Worm (Caenorhabditis elegans) whole organism, young adult: ENCODE measurements around the gene T04C9.1.

Experiments used
- B0019.2 ChIP-seq: fragments of 200-800 bp; sonication (Bioruptor generic); conservative IDR thresholded peaks from 2 replicates; pipeline ENCODE4 v1.3.6; 2022; ENCODE audit warnings: missing genetic modification reagents, missing genetic modification characterization, missing compliant biosample characterization
- B0336.3 ChIP-seq: fragments of 200-800 bp; sonication (Bioruptor generic); IDR thresholded peaks from 2 replicates; pipeline ENCODE4 v1.3.6; 2022; ENCODE audit warnings: missing genetic modification characterization, missing compliant biosample characterization
- F49E8.2 ChIP-seq: sonication (generic microtip); optimal IDR thresholded peaks from 3 replicates; lab custom pipeline; 2017; ENCODE audit warnings: missing genetic modification characterization, mild to moderate bottlenecking, missing compliant biosample characterization, antibody characterized with exemption, moderate library complexity; ENCODE audit not compliant: insufficient read depth
- F57C9.4 ChIP-seq: sonication (generic microtip); optimal IDR thresholded peaks from 2 replicates; lab custom pipeline; 2017; ENCODE audit warnings: mild to moderate bottlenecking, missing genetic modification characterization, missing compliant biosample characterization
- K12H6.12 ChIP-seq: fragments of 200-800 bp; sonication (Bioruptor generic); optimal IDR thresholded peaks from 2 replicates; lab custom pipeline; 2018; ENCODE audit warnings: mild to moderate bottlenecking, missing genetic modification characterization, missing compliant biosample characterization
- Y67H2A.10 ChIP-seq: fragments of 200-800 bp; sonication (Bioruptor generic); conservative IDR thresholded peaks from 2 replicates; pipeline ENCODE4 v1.3.6; 2022; ENCODE audit warnings: missing genetic modification reagents, missing genetic modification characterization, missing compliant biosample characterization
- Y95B8A.8 ChIP-seq: fragments of 200-800 bp; sonication (Bioruptor generic); IDR thresholded peaks from 2 replicates; pipeline ENCODE4 v1.3.6; 2022; ENCODE audit warnings: missing genetic modification reagents, missing genetic modification characterization, missing compliant biosample characterization
- akir-1 ChIP-seq: fragments of 200-800 bp; sonication (Bioruptor generic); optimal IDR thresholded peaks from 2 replicates; lab custom pipeline; 2018; ENCODE audit warnings: mild to moderate bottlenecking, missing genetic modification characterization, moderate library complexity, missing compliant biosample characterization
- athp-1 ChIP-seq: sonication (generic microtip); optimal IDR thresholded peaks from 2 replicates; lab custom pipeline; 2017; ENCODE audit warnings: mild to moderate bottlenecking, missing genetic modification characterization, missing compliant biosample characterization
- attf-3 ChIP-seq: fragments of 200-800 bp; sonication (Bioruptor generic); conservative IDR thresholded peaks from 2 replicates; pipeline ENCODE4 v1.3.6; 2022; ENCODE audit warnings: missing genetic modification reagents, missing genetic modification characterization, missing compliant biosample characterization
- bed-1 ChIP-seq: fragments of 200-800 bp; sonication (Bioruptor generic); IDR thresholded peaks from 2 replicates; pipeline ENCODE4 v1.3.6; 2022; ENCODE audit warnings: missing genetic modification reagents, missing genetic modification characterization, missing compliant biosample characterization
- cebp-1 ChIP-seq, 2 experiments: fragments of 200-800 bp in 1 of 2; sonication (Bioruptor generic) in 1 of 2; sonication (generic microtip) in 1 of 2; IDR thresholded peaks in 1 of 2; optimal IDR thresholded peaks in 1 of 2; 2 replicates each; pipeline versions ENCODE4 v1.3.6 to Lab custom; 2017 to 2022; ENCODE audit warnings: missing compliant biosample characterization in 2 of 2, missing genetic modification characterization in 2 of 2, mild to moderate bottlenecking in 1 of 2, missing genetic modification reagents in 1 of 2, moderate library complexity in 1 of 2
- dox-1 ChIP-seq: fragments of 200-800 bp; sonication (Bioruptor generic); IDR thresholded peaks from 2 replicates; pipeline ENCODE4 v1.3.6; 2022; ENCODE audit warnings: missing genetic modification reagents, missing genetic modification characterization, missing compliant biosample characterization
- efl-1 ChIP-seq: fragments of 150-350 bp; optimal IDR thresholded peaks from 2 replicates; lab custom pipeline; 2014; ENCODE audit warnings: missing biosample characterization, missing genetic modification reagents, missing genetic modification characterization
- fkh-3 ChIP-seq: sonication (generic microtip); optimal IDR thresholded peaks from 2 replicates; lab custom pipeline; 2016; ENCODE audit warnings: mild to moderate bottlenecking, missing genetic modification characterization, missing compliant biosample characterization
- him-1 ChIP-seq: sonication (generic microtip); optimal IDR thresholded peaks from 2 replicates; lab custom pipeline; 2016; ENCODE audit warnings: missing genotype, missing genetic modification reagents, missing genetic modification characterization, missing compliant biosample characterization
- hlh-12 ChIP-seq: sonication (generic microtip); optimal IDR thresholded peaks from 2 replicates; lab custom pipeline; 2016; ENCODE audit warnings: missing genetic modification characterization, missing compliant biosample characterization
- hlh-26 ChIP-seq: fragments of 200-800 bp; sonication (Bioruptor generic); conservative IDR thresholded peaks from 2 replicates; pipeline ENCODE4 v1.3.6; 2022; ENCODE audit warnings: missing genetic modification reagents, missing genetic modification characterization, missing compliant biosample characterization
- let-607 ChIP-seq, 2 experiments: fragments of 200-800 bp in 1 of 2; sonication (Bioruptor generic) in 1 of 2; sonication (generic microtip) in 1 of 2; optimal IDR thresholded peaks; 2 replicates each; lab custom pipeline; 2016 to 2018; ENCODE audit warnings: mild to moderate bottlenecking in 2 of 2, missing compliant biosample characterization in 2 of 2, missing genetic modification characterization in 2 of 2, moderate library complexity in 2 of 2, missing genotype in 1 of 2
- lin-40 ChIP-seq: sonication (generic microtip); optimal IDR thresholded peaks from 2 replicates; lab custom pipeline; 2016; ENCODE audit warnings: missing genetic modification characterization, mild to moderate bottlenecking, missing compliant biosample characterization, missing genotype, missing genetic modification reagents
- lir-1 ChIP-seq: fragments of 200-800 bp; sonication (Bioruptor generic); conservative IDR thresholded peaks from 2 replicates; pipeline ENCODE4 v1.3.6; 2022; ENCODE audit warnings: missing genetic modification reagents, missing genetic modification characterization, missing compliant biosample characterization
- madf-10 ChIP-seq: sonication (generic microtip); optimal IDR thresholded peaks from 2 replicates; lab custom pipeline; 2016; ENCODE audit warnings: mild to moderate bottlenecking, missing genetic modification characterization, missing compliant biosample characterization
- madf-6 ChIP-seq: fragments of 200-800 bp; sonication (Bioruptor generic); IDR thresholded peaks from 2 replicates; pipeline ENCODE4 v1.3.6; 2022; ENCODE audit warnings: missing genetic modification reagents, missing genetic modification characterization, missing compliant biosample characterization
- madf-8 ChIP-seq: fragments of 200-800 bp; sonication (Bioruptor generic); conservative IDR thresholded peaks from 2 replicates; pipeline ENCODE4 v1.3.6; 2022; ENCODE audit warnings: missing genetic modification reagents, missing genetic modification characterization, missing compliant biosample characterization
- mel-28 ChIP-seq: sonication (generic microtip); optimal IDR thresholded peaks from 2 replicates; lab custom pipeline; 2016; ENCODE audit warnings: borderline replicate concordance, mild to moderate bottlenecking, missing genetic modification characterization, missing compliant biosample characterization
- mes-4 ChIP-seq: sonication (generic microtip); optimal IDR thresholded peaks from 2 replicates; lab custom pipeline; 2016; ENCODE audit warnings: missing genotype, missing genetic modification characterization, missing compliant biosample characterization
- nfyb-1 ChIP-seq: fragments of 200-800 bp; sonication (Bioruptor generic); IDR thresholded peaks from 2 replicates; pipeline ENCODE4 v1.3.6; 2022; ENCODE audit warnings: missing genetic modification reagents, missing genetic modification characterization, missing compliant biosample characterization
- nhr-179 ChIP-seq: sonication (generic microtip); optimal IDR thresholded peaks from 2 replicates; lab custom pipeline; 2016; ENCODE audit warnings: mild to moderate bottlenecking, missing genetic modification characterization, missing compliant biosample characterization
- nhr-80 ChIP-seq: sonication (generic microtip); optimal IDR thresholded peaks from 2 replicates; lab custom pipeline; 2016; ENCODE audit warnings: missing genetic modification characterization, missing compliant biosample characterization
- rpc-1 ChIP-seq, 2 experiments: fragments of 150-350 bp in 1 of 2; sonication (generic microtip) in 1 of 2; optimal IDR thresholded peaks; 2 replicates each; lab custom pipeline; 2014 to 2018; ENCODE audit warnings: missing biosample characterization in 1 of 2, missing genetic modification characterization in 1 of 2, missing genetic modification reagents in 1 of 2, missing genotype in 1 of 2
- sea-2 ChIP-seq: fragments of 200-800 bp; sonication (Bioruptor generic); IDR thresholded peaks from 2 replicates; pipeline ENCODE4 v1.3.6; 2022; ENCODE audit warnings: missing genetic modification characterization, missing compliant biosample characterization
- snpc-1.1 ChIP-seq: sonication (generic microtip); optimal IDR thresholded peaks from 2 replicates; lab custom pipeline; 2017; ENCODE audit warnings: missing genetic modification characterization, mild to moderate bottlenecking, missing compliant biosample characterization, antibody characterized with exemption, moderate library complexity, missing genotype, missing genetic modification reagents; ENCODE audit not compliant: insufficient read depth
- snpc-3.4 ChIP-seq: sonication (generic microtip); optimal IDR thresholded peaks from 2 replicates; lab custom pipeline; 2017; ENCODE audit warnings: missing genetic modification characterization, mild to moderate bottlenecking, missing compliant biosample characterization, antibody characterized with exemption, moderate library complexity, missing genotype, missing genetic modification reagents
- tbx-9 ChIP-seq: sonication (generic microtip); optimal IDR thresholded peaks from 2 replicates; lab custom pipeline; 2016; ENCODE audit warnings: borderline replicate concordance, missing genetic modification characterization, inconsistent platforms, missing compliant biosample characterization
- zfh-2 ChIP-seq: fragments of 200-800 bp; sonication (Bioruptor generic); conservative IDR thresholded peaks from 2 replicates; pipeline ENCODE4 v1.3.6; 2022; ENCODE audit warnings: missing genetic modification reagents, missing genetic modification characterization, missing compliant biosample characterization
- ztf-18 ChIP-seq: sonication (generic microtip); optimal IDR thresholded peaks from 2 replicates; lab custom pipeline; 2016; ENCODE audit warnings: missing genotype, mild to moderate bottlenecking, missing genetic modification characterization, missing compliant biosample characterization
- ztf-22 ChIP-seq: fragments of 200-800 bp; sonication (Bioruptor generic); optimal IDR thresholded peaks from 2 replicates; lab custom pipeline; 2018; ENCODE audit warnings: mild to moderate bottlenecking, missing genetic modification characterization, moderate library complexity, missing compliant biosample characterization
- ztf-6 ChIP-seq: fragments of 200-800 bp; sonication (Bioruptor generic); IDR thresholded peaks from 2 replicates; pipeline ENCODE4 v1.3.6; 2022; ENCODE audit warnings: missing genetic modification reagents, missing genetic modification characterization, missing compliant biosample characterization

Gene T04C9.1

DNA sequence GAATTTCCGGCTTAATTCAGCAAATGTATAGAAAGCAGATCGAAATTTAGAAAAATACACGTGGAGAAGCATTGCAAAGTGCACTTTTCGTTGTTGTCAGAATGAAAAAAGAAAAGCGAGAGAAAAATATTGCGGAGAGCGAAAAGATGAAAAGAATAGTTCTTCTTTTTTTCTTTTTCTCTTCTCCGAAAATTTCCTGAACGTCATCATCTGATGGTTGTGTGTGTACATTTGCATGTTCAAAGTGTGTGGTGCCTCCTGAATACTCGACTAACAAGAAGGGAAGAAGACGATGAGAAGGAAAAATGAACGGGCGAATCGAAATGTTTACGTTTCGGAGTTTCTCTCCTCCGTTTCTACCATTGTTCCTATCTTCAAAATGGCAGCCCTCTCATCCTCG is 2.9 kb upstream of the T04C9.1 start:
- TF ChIP-seq sea-2: no peak
- TF ChIP-seq, all 124 proteins: peak for 0

DNA sequence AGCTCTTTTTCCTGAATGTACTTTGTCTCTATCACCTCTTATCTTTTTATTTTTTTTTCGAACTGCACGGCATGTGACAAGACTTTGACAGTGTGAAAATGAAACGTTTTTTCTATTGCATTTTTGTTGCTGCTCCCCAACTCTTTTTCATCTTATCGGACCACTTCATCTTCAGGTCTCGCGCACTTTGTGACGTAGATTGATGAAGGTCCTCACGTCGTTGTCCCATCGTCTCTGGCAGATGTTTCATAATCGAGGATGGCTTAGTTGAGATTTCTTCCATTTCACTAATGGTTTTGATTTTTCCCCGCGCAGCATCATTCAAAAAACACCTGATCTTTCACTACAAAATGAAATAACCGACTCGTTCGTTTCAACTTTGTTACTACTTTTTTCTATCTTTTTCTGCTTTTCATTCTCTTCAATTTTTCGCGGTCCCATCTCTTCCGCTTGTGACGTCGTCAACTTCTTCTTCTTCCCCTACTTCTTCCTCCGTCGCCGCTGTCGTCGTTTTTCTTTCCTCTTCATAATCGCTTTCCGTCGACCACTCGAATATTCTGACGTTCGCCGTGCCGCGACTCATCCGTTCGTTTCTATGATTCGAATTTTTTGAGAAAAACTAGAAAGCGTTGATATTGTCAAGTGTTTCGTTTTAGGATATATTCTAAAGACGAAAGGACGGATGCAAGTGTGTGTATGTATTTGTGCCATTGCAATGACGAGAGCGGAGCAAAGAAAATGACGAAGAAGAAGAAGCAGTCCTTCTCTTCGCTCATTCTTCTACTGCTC is 1.7 kb upstream of the T04C9.1 start, which contains the start of gene T04C9.2:
T04C9.2 (plus strand) TSS at position 739 of the 789 bp plus-strand sequence.
- no peak for TF ChIP-seq madf-8 (GFP tag; lab: Robert Waterston, UW)
- TF ChIP-seq cebp-1 (GFP tag; IDR thresholded peaks at IDR 0.05; lab: Robert Waterston, UW): no peak
- TF ChIP-seq cebp-1 (tag; optimal IDR thresholded peaks at IDR 0.05; lab: Kevin White, UChicago): peak; percentile 44
- no peak for TF ChIP-seq snpc-3.4
- no peak for TF ChIP-seq zfh-2 (GFP tag; lab: Robert Waterston, UW)
- TF ChIP-seq efl-1 (GFP tag; lab: Kevin White, UChicago): no peak
- TF ChIP-seq fkh-3 (tag; lab: Kevin White, UChicago): no peak
- TF ChIP-seq ztf-22 (GFP tag; lab: Kevin White, UChicago): no peak
- no peak for TF ChIP-seq tbx-9 (tag; lab: Kevin White, UChicago)
- TF ChIP-seq nhr-80 (tag; lab: Kevin White, UChicago): peak; percentile 45
- TF ChIP-seq madf-10: no peak
- no peak for TF ChIP-seq bed-1 (GFP tag; lab: Robert Waterston, UW)
- TF ChIP-seq let-607 (tag; optimal IDR thresholded peaks at IDR 0.05; lab: Kevin White, UChicago): peak in 1 of 2 experiments; percentile 29
- TF ChIP-seq hlh-12 (tag; lab: Kevin White, UChicago): no peak
- no peak for TF ChIP-seq mes-4 (tag; lab: Kevin White, UChicago)
- TF ChIP-seq Y67H2A.10 (GFP tag; lab: Robert Waterston, UW): no peak
- no peak for TF ChIP-seq Y95B8A.8 (GFP tag; lab: Robert Waterston, UW)
- no peak for TF ChIP-seq him-1 (tag; lab: Kevin White, UChicago)
- no peak for TF ChIP-seq B0019.2 (GFP tag; lab: Robert Waterston, UW)
- TF ChIP-seq attf-3 (GFP tag; lab: Robert Waterston, UW): no peak

DNA sequence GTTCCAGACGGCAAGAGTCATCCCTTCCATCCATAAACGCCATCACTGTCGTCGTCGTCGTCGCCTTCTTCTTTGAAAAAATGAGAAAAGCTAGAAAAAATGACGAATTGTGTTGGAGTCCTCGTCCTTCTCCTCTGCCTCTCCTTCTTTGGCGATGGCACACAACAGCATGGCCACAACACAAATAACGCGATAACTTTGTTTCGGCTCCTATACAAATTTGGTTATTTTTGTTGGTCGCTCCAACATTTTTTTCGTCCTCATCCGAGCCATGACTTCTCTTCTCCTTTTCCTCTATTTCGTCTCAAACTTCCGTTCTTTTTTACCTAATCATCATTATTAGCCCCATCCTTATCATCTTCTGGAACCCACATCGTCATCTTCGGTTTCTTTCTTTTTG is 970 bp upstream of the T04C9.1 start:
- TF ChIP-seq B0336.3 (GFP tag; lab: Robert Waterston, UW) (no peak), ztf-6 (GFP tag; lab: Robert Waterston, UW) (no peak), madf-6 (GFP tag; lab: Robert Waterston, UW) (no peak), athp-1 (tag; lab: Kevin White, UChicago) (no peak), nfyb-1 (GFP tag; lab: Robert Waterston, UW) (no peak), nhr-179 (tag; lab: Kevin White, UChicago) (no peak), B0019.2 (GFP tag; lab: Robert Waterston, UW) (no peak), ztf-18 (no peak)

DNA sequence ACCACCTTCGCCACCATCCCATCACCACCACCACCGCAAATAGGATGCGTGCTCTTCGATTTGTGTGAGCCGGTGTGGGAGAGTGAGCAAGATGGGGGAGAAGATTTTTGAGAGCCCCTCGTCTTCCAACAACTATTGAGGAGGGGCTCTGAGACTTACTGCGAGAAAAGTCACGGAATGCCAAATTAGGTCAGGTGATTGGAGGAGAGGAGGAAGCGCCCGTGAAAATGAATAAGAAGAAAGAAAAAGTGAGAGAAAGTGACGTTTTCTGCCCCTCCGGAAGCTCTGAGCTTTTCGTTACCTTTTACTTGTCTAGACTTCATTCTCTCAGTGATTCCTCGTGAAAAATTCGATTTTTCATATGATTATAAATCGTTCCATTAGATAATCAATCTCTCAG is 5.6 kb downstream of the T04C9.1 start:
- TF ChIP-seq zfh-2 (GFP tag; lab: Robert Waterston, UW) (0 out of 2 replicates have a peak, but pooled peaks have one; percentile 18), dox-1 (GFP tag; lab: Robert Waterston, UW) (no peak)

DNA sequence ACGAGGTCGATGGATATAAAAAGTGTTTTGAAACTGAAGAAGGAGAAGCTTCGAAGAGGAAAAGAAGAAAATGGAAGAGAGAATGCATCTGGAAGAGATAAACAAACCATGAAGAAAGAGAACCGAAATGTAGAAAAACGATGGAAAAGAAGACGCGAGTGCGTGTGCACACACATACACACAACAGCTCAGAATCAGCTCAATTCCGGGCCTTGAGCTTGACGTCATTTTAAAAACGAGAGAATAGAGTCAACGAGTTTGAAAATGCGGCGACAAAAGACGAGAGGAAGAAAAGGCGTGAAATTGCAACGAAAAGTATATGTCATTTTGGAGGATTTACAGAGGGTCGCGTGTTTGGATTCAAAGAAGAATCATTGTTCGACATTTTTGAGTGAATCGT is 6.6 kb downstream of the T04C9.1 start:
- no peak for TF ChIP-seq lir-1 (GFP tag; lab: Robert Waterston, UW)
- TF ChIP-seq mel-28 (tag; lab: Kevin White, UChicago): no peak
- TF ChIP-seq akir-1 (GFP tag; lab: Kevin White, UChicago): no peak
- no peak for TF ChIP-seq F57C9.4 (tag; lab: Kevin White, UChicago)
- TF ChIP-seq fkh-3 (tag; lab: Kevin White, UChicago): no peak
- TF ChIP-seq K12H6.12 (tag; lab: Kevin White, UChicago): peak; percentile 35
- no peak for TF ChIP-seq nfyb-1 (GFP tag; lab: Robert Waterston, UW)
- TF ChIP-seq lin-40: peak; percentile 6
- TF ChIP-seq snpc-1.1 (tag; lab: Kevin White, UChicago): no peak
- no peak for TF ChIP-seq ztf-18
- TF ChIP-seq F49E8.2 (tag; lab: Kevin White, UChicago): no peak
- no peak for TF ChIP-seq rpc-1 (optimal IDR thresholded peaks at IDR 0.05; lab: Kevin White, UChicago)
- no peak for TF ChIP-seq rpc-1 (tag; optimal IDR thresholded peaks at IDR 0.05; lab: Kevin White, UChicago)
- no peak for TF ChIP-seq cebp-1 (GFP tag; IDR thresholded peaks at IDR 0.05; lab: Robert Waterston, UW)
- peak; percentile 34 for TF ChIP-seq cebp-1 (tag; optimal IDR thresholded peaks at IDR 0.05; lab: Kevin White, UChicago)
- TF ChIP-seq hlh-26: no peak
